Worm (Caenorhabditis elegans) whole organism, early embryonic: ENCODE measurements around the gene srw-12.

Experiments used
- B0310.2 ChIP-seq: sonication (generic microtip); optimal IDR thresholded peaks from 2 replicates; lab custom pipeline; 2016; ENCODE audit warnings: mild to moderate bottlenecking, missing genetic modification characterization, missing compliant biosample characterization
- F13C5.2 ChIP-seq: sonication (generic microtip); optimal IDR thresholded peaks from 2 replicates; lab custom pipeline; 2017; ENCODE audit warnings: mild to moderate bottlenecking, missing genetic modification characterization, inconsistent platforms, missing compliant biosample characterization
- aly-1 ChIP-seq: sonication (generic microtip); optimal IDR thresholded peaks from 2 replicates; lab custom pipeline; 2016; ENCODE audit warnings: missing genetic modification characterization, missing compliant biosample characterization
- ama-1 ChIP-seq: fragments of 150-350 bp; optimal IDR thresholded peaks from 2 replicates; lab custom pipeline; 2014
- ceh-13 ChIP-seq: fragments of 200-800 bp; sonication (Bioruptor generic); optimal IDR thresholded peaks from 2 replicates; lab custom pipeline; 2018; ENCODE audit warnings: mild to moderate bottlenecking, missing genetic modification characterization, missing compliant biosample characterization
- ceh-36 ChIP-seq: sonication (generic microtip); optimal IDR thresholded peaks from 2 replicates; lab custom pipeline; 2016; ENCODE audit warnings: missing genetic modification characterization, inconsistent platforms, missing compliant biosample characterization
- ets-7 ChIP-seq: sonication (generic microtip); optimal IDR thresholded peaks from 2 replicates; lab custom pipeline; 2016; ENCODE audit warnings: missing genotype, missing genetic modification characterization, missing compliant biosample characterization
- flt-1 ChIP-seq: fragments of 200-800 bp; sonication (Bioruptor generic); IDR thresholded peaks from 2 replicates; pipeline ENCODE4 v1.3.6; 2022; ENCODE audit warnings: missing genetic modification characterization, missing compliant biosample characterization
- hmbx-1 ChIP-seq: sonication (generic microtip); optimal IDR thresholded peaks from 2 replicates; lab custom pipeline; 2016; ENCODE audit warnings: mild to moderate bottlenecking, missing genetic modification characterization, missing compliant biosample characterization
- hmg-4 ChIP-seq: fragments of 200-800 bp; sonication (Bioruptor generic); optimal IDR thresholded peaks from 2 replicates; lab custom pipeline; 2018; ENCODE audit warnings: mild to moderate bottlenecking, missing genetic modification characterization, missing compliant biosample characterization
- hnd-1 ChIP-seq: sonication (generic microtip); optimal IDR thresholded peaks from 2 replicates; lab custom pipeline; 2016; ENCODE audit warnings: missing genetic modification characterization, missing compliant biosample characterization
- pes-1 ChIP-seq: fragments of 200-800 bp; sonication (Bioruptor generic); IDR thresholded peaks from 2 replicates; pipeline ENCODE4 v1.3.6; 2022; ENCODE audit warnings: missing genetic modification reagents, missing genetic modification characterization, missing compliant biosample characterization
- scrt-1 ChIP-seq: fragments of 200-800 bp; sonication (Bioruptor generic); IDR thresholded peaks from 2 replicates; pipeline ENCODE4 v1.3.6; 2022; ENCODE audit warnings: missing genetic modification characterization, missing compliant biosample characterization
- sea-1 ChIP-seq: fragments of 200-800 bp; sonication (Bioruptor generic); conservative IDR thresholded peaks from 2 replicates; pipeline ENCODE4 v1.3.6; 2022; ENCODE audit warnings: missing genetic modification characterization, missing compliant biosample characterization
- tbx-11 ChIP-seq: fragments of 200-800 bp; sonication (Bioruptor generic); IDR thresholded peaks from 2 replicates; pipeline ENCODE4 v1.3.6; 2022; ENCODE audit warnings: missing genetic modification characterization, missing compliant biosample characterization
- tbx-37 ChIP-seq: fragments of 200-800 bp; sonication (Bioruptor generic); conservative IDR thresholded peaks from 2 replicates; pipeline ENCODE4 v1.3.6; 2022; ENCODE audit warnings: missing genetic modification reagents, missing genetic modification characterization, missing compliant biosample characterization
- tra-4 ChIP-seq: sonication (generic microtip); optimal IDR thresholded peaks from 2 replicates; lab custom pipeline; 2017; ENCODE audit warnings: missing genetic modification characterization, missing compliant biosample characterization

srw-12 gene

ce11 chrV:15238552-15238951 lies at the start of gene srw-12:
srw-12 (minus strand) TSS chrV:15238652.
- no peak for TF ChIP-seq ets-7 (tag; lab: Kevin White, UChicago)
- TF ChIP-seq hmbx-1 (tag; lab: Kevin White, UChicago): no peak

- TF ChIP-seq pes-1 (GFP tag; lab: Robert Waterston, UW): no peak
- TF ChIP-seq ama-1: no peak
- TF ChIP-seq hmg-4 (GFP tag; lab: Kevin White, UChicago): no peak
- no peak for TF ChIP-seq scrt-1 (GFP tag; lab: Robert Waterston, UW)
- TF ChIP-seq sea-1: no peak
- no peak for TF ChIP-seq hmbx-1 (tag; lab: Kevin White, UChicago)
- TF ChIP-seq aly-1 (tag; lab: Kevin White, UChicago): no peak
Observed at ce11 chrV:15287856-15288255, 49.4 kb upstream of the srw-12 start, which contains the start of gene cyp-34A1. cyp-34A1 (minus strand) TSS chrV:15287956.

- TF ChIP-seq ets-7 (tag; lab: Kevin White, UChicago): no peak
- TF ChIP-seq ama-1: no peak
- TF ChIP-seq tbx-37: no peak
- TF ChIP-seq ceh-13 (GFP tag; lab: Kevin White, UChicago): no peak
- no peak for TF ChIP-seq flt-1 (GFP tag; lab: Robert Waterston, UW)
- no peak for TF ChIP-seq tra-4
- no peak for TF ChIP-seq hmbx-1 (tag; lab: Kevin White, UChicago)
- no peak for TF ChIP-seq hnd-1 (tag; lab: Kevin White, UChicago)
- TF ChIP-seq sea-1: no peak
Observed at ce11 chrV:15285984-15286383, 47.5 kb upstream of the srw-12 start.

ce11 chrV:15281279-15281949 lies 43.0 kb upstream of the srw-12 start, which contains the start of the genes srw-19 and srx-51:
srw-19 (minus strand) TSS chrV:15281379.
srx-51 (plus strand) TSS chrV:15281899.
- no peak for TF ChIP-seq scrt-1 (GFP tag; lab: Robert Waterston, UW)
- TF ChIP-seq hnd-1 (tag; lab: Kevin White, UChicago): no peak
- no peak for TF ChIP-seq F13C5.2
- no peak for TF ChIP-seq sea-1
- TF ChIP-seq ama-1: no peak
- TF ChIP-seq tbx-11 (GFP tag; lab: Robert Waterston, UW): no peak
- no peak for TF ChIP-seq flt-1 (GFP tag; lab: Robert Waterston, UW)
- TF ChIP-seq ceh-36 (tag; lab: Kevin White, UChicago): no peak
- no peak for TF ChIP-seq ets-7 (tag; lab: Kevin White, UChicago)

ce11 chrV:15276915-15277314 lies 38.5 kb upstream of the srw-12 start, which contains the start of gene srw-17:
srw-17 (minus strand) TSS chrV:15277015.
- TF ChIP-seq ama-1 (no peak), tbx-37 (no peak), flt-1 (GFP tag; lab: Robert Waterston, UW) (no peak), hmbx-1 (tag; lab: Kevin White, UChicago) (no peak), ets-7 (tag; lab: Kevin White, UChicago) (no peak), ceh-13 (GFP tag; lab: Kevin White, UChicago) (no peak), hnd-1 (tag; lab: Kevin White, UChicago) (no peak), ceh-36 (tag; lab: Kevin White, UChicago) (no peak), aly-1 (tag; lab: Kevin White, UChicago) (no peak), tra-4 (no peak), scrt-1 (GFP tag; lab: Robert Waterston, UW) (no peak), B0310.2 (tag; lab: Kevin White, UChicago) (no peak), sea-1 (no peak), tbx-11 (GFP tag; lab: Robert Waterston, UW) (no peak), F13C5.2 (no peak), pes-1 (GFP tag; lab: Robert Waterston, UW) (no peak), hmg-4 (GFP tag; lab: Kevin White, UChicago) (no peak)

ce11 chrV:15274757-15275156 lies 36.3 kb upstream of the srw-12 start, which contains the start of gene srw-16:
srw-16 (minus strand) TSS chrV:15274857.
- TF ChIP-seq ceh-13 (GFP tag; lab: Kevin White, UChicago) (no peak), hmg-4 (GFP tag; lab: Kevin White, UChicago) (no peak), scrt-1 (GFP tag; lab: Robert Waterston, UW) (no peak), hnd-1 (tag; lab: Kevin White, UChicago) (no peak), aly-1 (tag; lab: Kevin White, UChicago) (no peak), ama-1 (no peak), ets-7 (tag; lab: Kevin White, UChicago) (no peak), pes-1 (GFP tag; lab: Robert Waterston, UW) (no peak), flt-1 (GFP tag; lab: Robert Waterston, UW) (no peak), tra-4 (no peak), tbx-11 (GFP tag; lab: Robert Waterston, UW) (no peak)

ce11 chrV:15272263-15272662 lies 33.8 kb upstream of the srw-12 start, which contains the start of gene T10H4.4:
T10H4.4 (minus strand) TSS chrV:15272363.
- TF ChIP-seq hnd-1 (tag; lab: Kevin White, UChicago) (no peak), F13C5.2 (no peak), B0310.2 (tag; lab: Kevin White, UChicago) (no peak), tbx-11 (GFP tag; lab: Robert Waterston, UW) (no peak), flt-1 (GFP tag; lab: Robert Waterston, UW) (no peak), tra-4 (no peak), aly-1 (tag; lab: Kevin White, UChicago) (no peak), hmg-4 (GFP tag; lab: Kevin White, UChicago) (no peak), sea-1 (no peak), ets-7 (tag; lab: Kevin White, UChicago) (no peak), ama-1 (no peak), ceh-36 (tag; lab: Kevin White, UChicago) (no peak), hmbx-1 (tag; lab: Kevin White, UChicago) (no peak), scrt-1 (GFP tag; lab: Robert Waterston, UW) (no peak)
